Worm (Caenorhabditis elegans): ENCODE results near the gene nlp-18.
A peak's percentile ranks its signal among the peaks of the same experiment; 100 is the strongest.

Gene nlp-18

DNA sequence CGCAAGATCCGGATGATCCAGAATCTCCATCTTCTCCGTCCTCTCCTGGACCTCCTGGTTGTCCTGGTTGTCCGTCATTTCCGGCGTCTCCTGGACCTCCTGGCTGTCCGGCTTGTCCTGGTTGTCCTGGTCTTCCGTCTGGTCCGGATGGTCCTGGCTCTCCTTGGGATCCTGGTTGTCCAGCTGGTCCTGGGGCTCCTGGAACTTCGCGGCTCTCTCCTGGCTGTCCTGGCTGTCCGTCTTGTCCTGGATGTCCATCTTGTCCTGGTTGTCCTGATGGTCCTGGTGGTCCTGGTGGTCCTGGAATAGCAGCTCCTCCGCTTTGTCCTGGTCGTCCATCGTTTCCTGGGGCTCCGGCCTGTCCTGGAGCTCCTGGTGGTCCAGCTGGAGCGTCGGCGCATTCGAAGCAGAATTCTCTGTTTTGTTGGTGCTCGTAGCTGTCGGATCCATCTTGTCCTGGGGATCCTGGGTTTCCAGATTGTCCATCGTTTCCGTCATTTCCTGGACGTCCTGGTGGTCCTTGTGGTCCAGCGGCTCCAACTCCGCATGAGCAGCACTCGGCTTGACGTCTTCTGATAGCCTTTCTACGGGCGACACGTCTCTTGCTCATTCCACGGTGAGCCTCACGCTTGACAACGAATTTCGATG, 17.5 kb downstream of the nlp-18 start:
- TF ChIP-seq nhr-67 (tag; optimal IDR thresholded peaks at IDR 0.05) (no peak), fkh-2 (tag; optimal IDR thresholded peaks at IDR 0.05) (no peak), nhr-11 (tag; optimal IDR thresholded peaks at IDR 0.05) (no peak), hmg-11 (tag; optimal IDR thresholded peaks at IDR 0.05) (no peak), jun-1 (tag; optimal IDR thresholded peaks at IDR 0.05) (no peak)

DNA sequence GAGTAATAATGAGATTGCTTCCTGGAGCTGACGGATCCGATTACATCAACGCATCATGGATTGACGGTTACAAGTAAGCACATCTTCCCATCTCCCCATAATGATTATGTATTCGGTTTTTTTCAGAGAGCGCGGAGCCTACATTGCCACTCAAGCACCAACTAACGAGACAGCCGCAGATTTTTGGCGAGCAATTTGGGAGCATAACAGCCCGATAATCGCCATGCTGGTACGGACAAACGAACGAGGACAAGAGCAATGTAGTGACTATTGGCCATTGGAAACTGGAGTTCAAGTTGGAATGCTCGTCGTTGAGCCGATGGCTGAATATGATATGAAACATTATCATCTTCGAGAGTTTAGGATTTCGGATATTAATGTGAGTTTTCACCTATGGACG, 19.3 kb downstream of the nlp-18 start:
- TF ChIP-seq elt-2 (tag; optimal IDR thresholded peaks at IDR 0.05) (no peak), mml-1 (tag; optimal IDR thresholded peaks at IDR 0.05) (no peak), snpc-4 (tag; optimal IDR thresholded peaks at IDR 0.05) (no peak), pha-4 (tag; optimal IDR thresholded peaks at IDR 0.05) (no peak), nhr-28 (tag; optimal IDR thresholded peaks at IDR 0.05) (no peak), egl-5 (tag; optimal IDR thresholded peaks at IDR 0.05) (no peak), zag-1 (tag; optimal IDR thresholded peaks at IDR 0.05) (no peak), ceh-9 (tag; optimal IDR thresholded peaks at IDR 0.05) (no peak), lin-39 (tag; optimal IDR thresholded peaks at IDR 0.05) (no peak), ceh-82 (tag; optimal IDR thresholded peaks at IDR 0.05) (no peak), lin-15B (tag; optimal IDR thresholded peaks at IDR 0.05) (no peak), nhr-67 (tag; optimal IDR thresholded peaks at IDR 0.05) (no peak), unc-39 (tag; optimal IDR thresholded peaks at IDR 0.05) (no peak)

DNA sequence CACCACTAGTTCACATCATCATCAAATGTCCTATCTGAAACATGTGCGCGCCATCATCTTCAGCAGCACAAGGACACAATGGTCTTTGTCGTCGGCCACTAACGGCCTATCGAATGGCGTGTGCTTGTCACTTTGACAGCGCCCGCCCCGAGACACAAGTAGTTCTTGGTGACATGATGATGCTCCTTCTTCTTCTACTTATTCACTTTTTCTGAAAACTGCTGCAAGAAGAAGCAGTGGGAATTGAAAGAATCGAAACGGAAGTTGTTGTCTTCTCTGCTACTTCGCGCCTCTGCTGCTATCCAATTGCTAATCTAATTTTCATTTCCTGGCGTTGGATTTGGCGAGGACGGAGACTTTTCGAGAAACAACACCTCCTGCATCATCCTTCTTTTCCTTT, 25.8 kb downstream of the nlp-18 start:
- TF ChIP-seq lin-39 (tag; optimal IDR thresholded peaks at IDR 0.05): peak; percentile 30
- no peak for TF ChIP-seq nhr-23 (tag; optimal IDR thresholded peaks at IDR 0.05)
- TF ChIP-seq lsy-12 (tag; optimal IDR thresholded peaks at IDR 0.05): no peak

DNA sequence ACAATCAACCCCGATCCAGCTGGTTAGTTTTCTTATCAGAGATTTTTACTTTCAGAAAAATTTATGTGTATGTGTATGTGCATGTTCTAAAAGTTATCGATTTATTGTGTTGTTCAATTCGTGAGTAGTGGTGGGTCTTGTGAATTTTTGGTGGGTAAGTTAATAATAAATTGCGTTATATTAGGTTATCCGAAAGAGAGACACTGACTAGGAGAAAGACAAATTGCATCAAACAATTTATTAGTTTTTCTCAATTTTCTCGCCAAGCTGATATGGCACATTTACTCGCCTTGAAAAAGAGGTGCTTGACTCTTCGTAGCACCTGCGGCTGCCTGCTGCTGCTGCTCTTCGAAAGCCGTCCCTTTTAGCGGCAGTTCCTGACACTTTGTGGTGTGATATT, 31.1 kb downstream of the nlp-18 start:
- TF ChIP-seq nhr-23 (tag; optimal IDR thresholded peaks at IDR 0.05) (no peak), sea-2 (GFP tag; optimal IDR thresholded peaks at IDR 0.05) (no peak), tbx-2 (tag; optimal IDR thresholded peaks at IDR 0.05) (no peak)

DNA sequence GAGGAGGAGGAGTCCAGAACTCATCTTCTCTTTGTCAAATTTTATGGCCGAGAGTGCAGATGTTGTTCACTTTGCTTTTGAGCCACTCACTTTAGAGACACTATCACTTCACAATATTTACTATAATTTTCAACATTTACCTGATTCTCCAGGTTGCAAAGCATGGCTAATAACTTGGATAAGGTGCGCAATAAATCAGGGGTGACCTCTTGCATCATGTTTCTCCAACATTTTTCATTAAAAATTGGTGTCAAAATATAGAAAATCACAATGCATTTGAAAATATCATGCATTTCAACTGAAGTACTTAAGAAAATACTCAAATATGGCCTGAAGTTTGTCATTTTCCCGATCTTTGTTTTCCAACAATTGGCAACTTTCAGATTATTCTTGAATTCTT, 34.6 kb downstream of the nlp-18 start:
- TF ChIP-seq fkh-10 (GFP tag; optimal IDR thresholded peaks at IDR 0.05) (no peak), lsy-12 (tag; optimal IDR thresholded peaks at IDR 0.05) (no peak), elt-3 (tag; optimal IDR thresholded peaks at IDR 0.05) (no peak), pha-4 (tag; optimal IDR thresholded peaks at IDR 0.05) (no peak), snpc-4 (tag; optimal IDR thresholded peaks at IDR 0.05) (no peak), unc-39 (tag; optimal IDR thresholded peaks at IDR 0.05) (no peak), mml-1 (tag; optimal IDR thresholded peaks at IDR 0.05) (no peak), eor-1 (tag; optimal IDR thresholded peaks at IDR 0.05) (no peak)

DNA sequence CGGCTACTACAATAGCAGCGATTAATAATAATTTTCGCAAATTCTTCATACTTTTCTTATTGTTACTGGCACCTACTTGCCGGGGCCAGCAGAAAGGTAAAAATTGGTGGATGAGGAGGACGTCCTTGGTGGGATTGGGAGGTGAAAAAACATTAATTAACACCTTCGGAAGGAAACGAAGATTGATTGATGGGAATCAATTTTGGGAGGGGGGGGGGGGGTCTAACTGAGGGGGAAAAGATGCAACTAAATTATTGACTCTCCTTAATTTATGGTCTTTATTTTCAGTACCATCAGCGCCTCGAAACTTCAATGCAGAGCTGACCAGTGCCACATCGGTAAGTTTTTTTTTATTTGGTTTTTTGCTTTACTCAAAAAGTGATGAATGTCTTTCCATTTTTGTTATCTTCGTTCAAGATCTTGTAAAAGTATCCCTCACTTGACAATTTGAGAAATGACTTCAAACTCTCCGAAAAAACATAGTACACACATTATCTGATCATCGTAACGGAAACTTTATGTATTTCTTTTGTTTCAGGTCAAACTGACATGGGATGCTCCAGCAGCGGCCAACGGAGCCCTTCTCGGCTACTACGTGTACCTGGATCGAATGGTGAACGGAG, 36.5 kb downstream of the nlp-18 start:
- peak; percentile 89 for TF ChIP-seq elt-1 (tag; optimal IDR thresholded peaks at IDR 0.05)
- no peak for TF ChIP-seq ceh-28 (tag; optimal IDR thresholded peaks at IDR 0.05)
- TF ChIP-seq hmg-11 (tag; optimal IDR thresholded peaks at IDR 0.05): no peak
- TF ChIP-seq unc-39 (tag; optimal IDR thresholded peaks at IDR 0.05): no peak
- TF ChIP-seq mml-1 (tag; optimal IDR thresholded peaks at IDR 0.05): no peak
- TF ChIP-seq elt-3 (tag; optimal IDR thresholded peaks at IDR 0.05): no peak

DNA sequence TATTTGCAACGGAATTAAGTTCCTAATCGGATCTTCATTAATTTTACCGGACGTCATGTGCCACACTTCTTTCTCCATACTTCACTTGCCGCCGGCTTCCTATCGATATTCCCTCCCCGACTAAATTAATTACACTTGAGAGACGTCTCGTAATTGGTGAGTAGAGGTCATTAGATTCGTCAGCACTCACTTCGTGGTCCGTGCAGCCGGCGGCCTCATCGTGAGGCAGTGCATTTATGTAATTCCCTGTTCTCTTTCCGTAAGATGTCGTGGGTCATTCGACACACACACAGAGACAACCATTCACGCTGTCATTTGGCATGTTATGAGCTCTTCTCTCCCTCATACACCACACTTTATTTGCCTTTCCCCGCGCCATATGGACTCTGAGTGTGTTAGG, 39.6 kb downstream of the nlp-18 start:
- TF ChIP-seq nhr-28 (tag; optimal IDR thresholded peaks at IDR 0.05) (no peak), lsy-12 (tag; optimal IDR thresholded peaks at IDR 0.05) (no peak), ceh-82 (tag; optimal IDR thresholded peaks at IDR 0.05) (no peak), nhr-43 (tag; optimal IDR thresholded peaks at IDR 0.05; ENCODE audit: poor library complexity, severe bottlenecking) (no peak), lin-39 (tag; optimal IDR thresholded peaks at IDR 0.05) (peak; percentile 71), skn-1 (tag; optimal IDR thresholded peaks at IDR 0.05) (no peak), nfya-1 (tag; optimal IDR thresholded peaks at IDR 0.05; ENCODE audit: insufficient read depth) (no peak), fkh-10 (GFP tag; optimal IDR thresholded peaks at IDR 0.05) (no peak), elt-2 (tag; optimal IDR thresholded peaks at IDR 0.05) (no peak)
